Worm (Caenorhabditis elegans) whole organism, late embryonic: ENCODE measurements around the gene ceeh-1.

Experiments used
- C08G9.2 ChIP-seq: sonication (generic microtip); optimal IDR thresholded peaks from 2 replicates; lab custom pipeline; 2016; ENCODE audit warnings: mild to moderate bottlenecking, missing genetic modification characterization, moderate library complexity, missing compliant biosample characterization
- Y22D7AL.16 ChIP-seq: sonication (generic microtip); optimal IDR thresholded peaks from 2 replicates; lab custom pipeline; 2016; ENCODE audit warnings: missing genetic modification characterization, missing compliant biosample characterization
- ahr-1 ChIP-seq: sonication (generic microtip); optimal IDR thresholded peaks from 2 replicates; lab custom pipeline; 2016; ENCODE audit warnings: missing genetic modification characterization, missing compliant biosample characterization
- ama-1 ChIP-seq: fragments of 150-350 bp; optimal IDR thresholded peaks from 2 replicates; lab custom pipeline; 2014
- ceh-14 ChIP-seq: sonication (generic microtip); optimal IDR thresholded peaks from 2 replicates; lab custom pipeline; 2016; ENCODE audit warnings: missing genotype, missing genetic modification characterization, missing compliant biosample characterization
- ceh-18 ChIP-seq: sonication (generic microtip); optimal IDR thresholded peaks from 2 replicates; lab custom pipeline; 2016; ENCODE audit warnings: missing genetic modification characterization, missing compliant biosample characterization
- ceh-2 ChIP-seq: sonication (generic microtip); optimal IDR thresholded peaks from 2 replicates; lab custom pipeline; 2016; ENCODE audit warnings: missing genotype, missing genetic modification characterization, missing compliant biosample characterization
- ceh-22 ChIP-seq: sonication (generic microtip); optimal IDR thresholded peaks from 2 replicates; lab custom pipeline; 2017; ENCODE audit warnings: missing biosample characterization, missing genetic modification characterization
- ceh-24 ChIP-seq: sonication (generic microtip); optimal IDR thresholded peaks from 2 replicates; lab custom pipeline; 2016; ENCODE audit warnings: mild to moderate bottlenecking, missing genetic modification characterization, missing compliant biosample characterization
- ceh-30 ChIP-seq: fragments of 150-350 bp; optimal IDR thresholded peaks from 2 replicates; lab custom pipeline; 2014; ENCODE audit warnings: missing biosample characterization, missing genetic modification characterization
- ceh-34 ChIP-seq: sonication (generic microtip); optimal IDR thresholded peaks from 2 replicates; lab custom pipeline; 2016; ENCODE audit warnings: mild to moderate bottlenecking, missing genetic modification characterization, missing compliant biosample characterization
- dmd-4 ChIP-seq: sonication (generic microtip); optimal IDR thresholded peaks from 2 replicates; lab custom pipeline; 2016; ENCODE audit warnings: borderline replicate concordance, missing genetic modification characterization, missing compliant biosample characterization
- dve-1 ChIP-seq: sonication (generic microtip); optimal IDR thresholded peaks from 2 replicates; lab custom pipeline; 2017; ENCODE audit warnings: antibody characterized with exemption, mild to moderate bottlenecking, missing genetic modification characterization, missing compliant biosample characterization
- fax-1 ChIP-seq: sonication (generic microtip); optimal IDR thresholded peaks from 2 replicates; lab custom pipeline; 2016; ENCODE audit warnings: missing genotype, missing genetic modification characterization, missing compliant biosample characterization
- fkh-6 ChIP-seq: sonication (generic microtip); optimal IDR thresholded peaks from 2 replicates; lab custom pipeline; 2016; ENCODE audit warnings: missing genetic modification characterization, missing compliant biosample characterization
- hlh-15 ChIP-seq: sonication (generic microtip); optimal IDR thresholded peaks from 2 replicates; lab custom pipeline; 2016; ENCODE audit warnings: missing genetic modification characterization, missing compliant biosample characterization
- hlh-8 ChIP-seq: sonication (generic microtip); optimal IDR thresholded peaks from 2 replicates; lab custom pipeline; 2016; ENCODE audit warnings: missing genotype, missing genetic modification characterization, missing compliant biosample characterization
- lim-6 ChIP-seq: sonication (generic microtip); optimal IDR thresholded peaks from 2 replicates; lab custom pipeline; 2016; ENCODE audit warnings: missing genetic modification characterization, missing compliant biosample characterization
- mec-3 ChIP-seq: sonication (generic microtip); optimal IDR thresholded peaks from 2 replicates; lab custom pipeline; 2016; ENCODE audit warnings: borderline replicate concordance, missing genetic modification characterization, missing compliant biosample characterization
- npax-4 ChIP-seq: sonication (generic microtip); optimal IDR thresholded peaks from 2 replicates; lab custom pipeline; 2016; ENCODE audit warnings: missing genetic modification characterization, missing compliant biosample characterization
- odd-2 ChIP-seq: sonication (generic microtip); optimal IDR thresholded peaks from 2 replicates; lab custom pipeline; 2017; ENCODE audit warnings: antibody characterized with exemption, mild to moderate bottlenecking, missing genetic modification characterization, missing compliant biosample characterization
- pat-9 ChIP-seq: fragments of 200-800 bp; sonication (Bioruptor generic); optimal IDR thresholded peaks from 2 replicates; lab custom pipeline; 2018; ENCODE audit warnings: mild to moderate bottlenecking, missing genetic modification characterization, moderate library complexity, missing compliant biosample characterization
- pax-1 ChIP-seq: fragments of 150-350 bp; optimal IDR thresholded peaks from 2 replicates; lab custom pipeline; 2014; ENCODE audit warnings: missing biosample characterization, missing genetic modification characterization
- pha-4 ChIP-seq: fragments of 150-350 bp; optimal IDR thresholded peaks from 2 replicates; lab custom pipeline; 2018; ENCODE audit warnings: missing biosample characterization, missing genetic modification reagents, missing genetic modification characterization
- pqm-1 ChIP-seq: sonication (generic microtip); optimal IDR thresholded peaks from 2 replicates; lab custom pipeline; 2016; ENCODE audit warnings: missing genetic modification characterization, missing compliant biosample characterization
- pros-1 ChIP-seq: fragments of 150-350 bp; optimal IDR thresholded peaks from 2 replicates; lab custom pipeline; 2014; ENCODE audit warnings: missing biosample characterization, missing genetic modification reagents, missing genetic modification characterization
- rnt-1 ChIP-seq: sonication (generic microtip); optimal IDR thresholded peaks from 2 replicates; lab custom pipeline; 2016; ENCODE audit warnings: missing genetic modification characterization, missing compliant biosample characterization
- sox-2 ChIP-seq: fragments of 200-800 bp; sonication (Bioruptor generic); IDR thresholded peaks from 2 replicates; pipeline ENCODE4 v1.3.6; 2022; ENCODE audit warnings: missing genetic modification reagents, missing genetic modification characterization, missing compliant biosample characterization
- sox-4 ChIP-seq: sonication (generic microtip); optimal IDR thresholded peaks from 2 replicates; lab custom pipeline; 2017; ENCODE audit warnings: mild to moderate bottlenecking, missing genetic modification characterization, inconsistent platforms, missing compliant biosample characterization
- syd-9 ChIP-seq: sonication (generic microtip); optimal IDR thresholded peaks from 2 replicates; lab custom pipeline; 2016; ENCODE audit warnings: mild to moderate bottlenecking, missing genetic modification characterization, moderate library complexity, missing compliant biosample characterization
- tbx-2 ChIP-seq: sonication (generic microtip); optimal IDR thresholded peaks from 2 replicates; lab custom pipeline; 2016; ENCODE audit warnings: missing genetic modification characterization, missing compliant biosample characterization
- ttx-3 ChIP-seq: sonication (generic microtip); optimal IDR thresholded peaks from 2 replicates; lab custom pipeline; 2016; ENCODE audit warnings: missing genetic modification reagents, missing genetic modification characterization, missing compliant biosample characterization
- unc-3 ChIP-seq, 2 experiments: fragments of 200-800 bp in 1 of 2; sonication (Bioruptor generic) in 1 of 2; sonication (generic microtip) in 1 of 2; conservative IDR thresholded peaks in 1 of 2; optimal IDR thresholded peaks in 1 of 2; 2 replicates each; pipeline versions ENCODE4 v1.3.6 to Lab custom; 2016 to 2022; ENCODE audit warnings: missing compliant biosample characterization in 2 of 2, missing genetic modification characterization in 2 of 2, missing genetic modification reagents in 1 of 2
- unc-55 ChIP-seq: sonication (generic microtip); optimal IDR thresholded peaks from 2 replicates; lab custom pipeline; 2017; ENCODE audit warnings: missing biosample characterization, missing genetic modification reagents, missing genetic modification characterization
- unc-86 ChIP-seq: sonication (generic microtip); optimal IDR thresholded peaks from 2 replicates; lab custom pipeline; 2016; ENCODE audit warnings: missing genetic modification characterization, missing compliant biosample characterization

Gene ceeh-1

DNA sequence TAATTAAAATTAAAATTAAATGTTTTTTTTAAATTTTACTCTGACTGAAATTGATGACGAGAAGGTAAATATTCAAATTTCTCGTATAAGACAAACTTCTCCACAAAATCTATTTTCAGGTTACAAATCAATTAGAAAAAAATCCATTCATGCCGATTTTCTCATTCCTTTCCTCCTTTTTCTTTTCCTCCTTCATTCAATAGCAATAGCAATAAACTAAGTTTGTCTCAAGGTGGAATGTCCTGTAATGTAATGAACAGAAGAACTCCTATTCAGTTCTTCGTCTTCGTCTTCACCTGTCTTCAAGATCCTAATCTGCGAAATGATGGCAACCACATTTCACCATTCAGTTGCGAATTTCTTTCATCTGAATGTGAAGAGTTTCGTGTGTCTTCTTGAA lies 16.2 kb downstream of the ceeh-1 start, which contains the start of gene dac-1:
Gene dac-1, plus strand, starts transcription at position 301 of the 400 bp plus-strand sequence.
- TF ChIP-seq odd-2 (tag; lab: Kevin White, UChicago) (no peak), npax-4 (tag; lab: Kevin White, UChicago) (no peak), ahr-1 (tag; lab: Kevin White, UChicago) (no peak), syd-9 (tag; lab: Kevin White, UChicago) (no peak), fax-1 (tag; lab: Kevin White, UChicago) (no peak), sox-4 (tag; lab: Kevin White, UChicago) (no peak), lim-6 (tag; lab: Kevin White, UChicago) (no peak), Y22D7AL.16 (tag; lab: Kevin White, UChicago) (no peak), ceh-30 (tag; lab: Kevin White, UChicago) (no peak), pha-4 (tag; lab: Kevin White, UChicago) (no peak)

DNA sequence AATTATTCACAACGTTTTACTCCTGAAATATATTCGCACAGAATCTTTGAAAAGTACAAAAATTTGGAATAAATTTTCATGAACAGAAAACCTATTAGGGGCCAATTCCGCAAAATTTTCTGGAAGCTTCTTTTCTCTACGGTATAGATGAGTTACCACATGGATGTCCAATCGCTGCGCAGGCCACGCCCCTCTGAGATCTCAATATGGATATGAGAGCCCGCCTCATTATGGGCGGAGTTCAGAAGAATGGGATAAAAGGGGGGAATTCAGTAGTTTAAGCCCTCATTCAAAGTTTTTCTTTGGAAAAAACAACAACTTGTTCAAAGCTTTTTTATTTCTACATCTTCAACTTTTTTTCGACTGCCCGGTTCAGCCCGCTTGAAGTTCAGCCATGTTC lies 20.5 kb downstream of the ceeh-1 start, which contains the start of gene daf-7:
Gene daf-7, plus strand, starts transcription at position 301 of the 400 bp plus-strand sequence.
- no peak for TF ChIP-seq unc-86
- TF ChIP-seq npax-4 (tag; lab: Kevin White, UChicago), result no peak
- no peak for TF ChIP-seq pqm-1 (tag; lab: Kevin White, UChicago)
- TF ChIP-seq hlh-8 (tag; lab: Kevin White, UChicago), result no peak
- no peak for TF ChIP-seq pha-4 (tag; lab: Kevin White, UChicago)
- no peak for TF ChIP-seq tbx-2 (tag; lab: Kevin White, UChicago)
- no peak for TF ChIP-seq fkh-6
- TF ChIP-seq mec-3, result no peak
- TF ChIP-seq ceh-14, result no peak
- no peak for TF ChIP-seq dve-1 (tag; lab: Kevin White, UChicago)
- TF ChIP-seq lim-6 (tag; lab: Kevin White, UChicago), result no peak
- no peak for TF ChIP-seq C08G9.2
- no peak for TF ChIP-seq ceh-18 (tag; lab: Kevin White, UChicago)
- TF ChIP-seq ceh-22, result no peak
- TF ChIP-seq ttx-3 (tag; lab: Kevin White, UChicago), result no peak
- TF ChIP-seq unc-55, result no peak
- TF ChIP-seq pax-1 (tag; lab: Kevin White, UChicago), result no peak
- no peak for TF ChIP-seq pros-1 (tag; lab: Kevin White, UChicago)
- TF ChIP-seq ceh-34 (tag; lab: Kevin White, UChicago), result no peak
- no peak for TF ChIP-seq Y22D7AL.16 (tag; lab: Kevin White, UChicago)

DNA sequence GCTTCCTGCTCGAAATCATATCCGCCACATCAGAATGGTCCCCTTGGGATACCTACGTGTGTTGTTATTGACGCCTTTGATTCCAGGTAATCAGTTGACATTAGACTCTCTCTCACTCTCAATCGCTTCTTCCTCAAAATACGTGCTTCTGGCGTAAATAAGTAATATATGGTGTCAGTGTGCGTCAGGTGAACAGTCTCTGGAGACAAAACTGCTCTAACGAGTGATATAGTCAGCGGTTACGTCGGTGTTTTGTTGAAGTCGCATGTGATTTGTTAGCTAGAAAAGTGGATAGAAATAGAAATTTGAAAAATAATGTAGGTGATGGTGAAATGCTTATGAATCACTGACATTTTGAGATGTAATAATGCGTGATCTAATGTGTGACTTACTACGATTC lies 30.0 kb downstream of the ceeh-1 start:
- TF ChIP-seq sox-2 (no peak), syd-9 (tag; lab: Kevin White, UChicago) (no peak), fax-1 (tag; lab: Kevin White, UChicago) (no peak), pat-9 (no peak), ceh-24 (tag; lab: Kevin White, UChicago) (no peak), ama-1 (lab: Kevin White, UChicago) (no peak), unc-3 (GFP tag; conservative IDR thresholded peaks at IDR 0.05; lab: Robert Waterston, UW) (no peak), unc-3 (tag; optimal IDR thresholded peaks at IDR 0.05; lab: Kevin White, UChicago) (no peak), sox-4 (tag; lab: Kevin White, UChicago) (no peak), hlh-8 (tag; lab: Kevin White, UChicago) (no peak)

DNA sequence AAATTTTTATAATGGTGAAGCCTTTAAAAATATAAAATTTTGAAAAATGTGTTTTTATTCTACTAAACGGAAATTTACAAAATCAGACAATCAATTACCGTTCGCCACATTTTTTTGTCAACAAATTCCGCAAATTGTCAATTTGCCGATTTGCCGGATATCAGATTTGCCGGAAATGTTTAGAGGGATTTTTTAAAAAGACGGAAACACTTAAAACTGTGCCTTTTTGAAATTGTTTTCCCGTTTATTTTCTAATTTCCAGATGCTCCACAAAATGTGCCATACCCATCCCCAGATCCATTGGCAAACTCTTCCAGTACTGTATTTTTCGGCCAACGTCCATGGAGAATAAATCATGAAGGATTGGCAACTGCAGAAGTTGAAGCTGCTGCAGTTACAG lies 34.6 kb downstream of the ceeh-1 start:
- TF ChIP-seq fax-1 (tag; lab: Kevin White, UChicago), result no peak
- TF ChIP-seq ahr-1 (tag; lab: Kevin White, UChicago), result no peak
- no peak for TF ChIP-seq fkh-6
- TF ChIP-seq ceh-2, result no peak
- TF ChIP-seq rnt-1, result no peak
- no peak for TF ChIP-seq dmd-4 (tag; lab: Kevin White, UChicago)
- TF ChIP-seq hlh-15 (tag; lab: Kevin White, UChicago), result no peak
